Fruit fly (Drosophila melanogaster): ENCODE results near the gene Hmt-1.

Gene Hmt-1

dm6 chr3R:15827559-15827958 is 29.7 kb downstream of the Hmt-1 start (continued):
- TF ChIP-seq grau (tag; optimal IDR thresholded peaks at IDR 0.05) (peak; percentile 31), Bgb (GFP tag; IDR thresholded peaks at IDR 0.05; ENCODE audit: partially characterized antibody) (no peak), lab (GFP tag; optimal IDR thresholded peaks at IDR 0.05) (peak; percentile 18), prd (optimal IDR thresholded peaks at IDR 0.05) (no peak), prd (GFP tag; IDR thresholded peaks at IDR 0.05) (peak; percentile 30; the same call in 1 of the 3 replicates), CG17359 (tag; optimal IDR thresholded peaks at IDR 0.05) (no peak), CrebB (tag; optimal IDR thresholded peaks at IDR 0.05) (no peak), bab2 (GFP tag; optimal IDR thresholded peaks at IDR 0.05) (peak; percentile 19), CG2116 (GFP tag; optimal IDR thresholded peaks at IDR 0.05) (no peak), H2.0 (GFP tag; IDR thresholded peaks at IDR 0.05) (no peak), phol (tag; optimal IDR thresholded peaks at IDR 0.05) (peak; percentile 27), vfl (GFP tag; optimal IDR thresholded peaks at IDR 0.05) (no peak), CG7357 (GFP tag; IDR thresholded peaks at IDR 0.05) (peak; percentile 18; the same call in 1 of the 3 replicates), Sox102F (GFP tag; optimal IDR thresholded peaks at IDR 0.05) (peak; percentile 51), HmgZ (tag; optimal IDR thresholded peaks at IDR 0.05) (no peak), lmd (GFP tag; IDR thresholded peaks at IDR 0.05) (peak; percentile 30), lbe (GFP tag; optimal IDR thresholded peaks at IDR 0.05) (peak; percentile 31), CG13424 (tag; optimal IDR thresholded peaks at IDR 0.05) (peak; percentile 55), CG6689 (GFP tag; IDR thresholded peaks at IDR 0.05) (peak; percentile 24; the same call in 1 of the 2 replicates), Meics (GFP tag; optimal IDR thresholded peaks at IDR 0.05) (no peak), Hr78 (GFP tag; optimal IDR thresholded peaks at IDR 0.05) (peak in 1 of 2 experiments; percentile 22), so (GFP tag; IDR thresholded peaks at IDR 0.05) (no peak), klu (GFP tag; IDR thresholded peaks at IDR 0.05) (no peak), Camta (GFP tag; optimal IDR thresholded peaks at IDR 0.05) (peak; percentile 16), Med (GFP tag) (no peak), nmo (GFP tag; optimal IDR thresholded peaks at IDR 0.05) (peak; percentile 63), zfh1 (GFP tag; IDR thresholded peaks at IDR 0.05) (peak; percentile 46; the same call in 1 of the 3 replicates), CG6683 (GFP tag; optimal IDR thresholded peaks at IDR 0.05) (no peak), sens (GFP tag) (peak; percentile 29), gcm (GFP tag; optimal IDR thresholded peaks at IDR 0.05) (no peak)

- TF ChIP-seq Awh (GFP tag; IDR thresholded peaks at IDR 0.05), result no peak
- no peak for TF ChIP-seq CG18619 (GFP tag; optimal IDR thresholded peaks at IDR 0.05)
- TF ChIP-seq CG13296 (GFP tag; optimal IDR thresholded peaks at IDR 0.05), result no peak
- no peak for TF ChIP-seq mam (GFP tag; optimal IDR thresholded peaks at IDR 0.05)
- no peak for TF ChIP-seq CG7987 (GFP tag; optimal IDR thresholded peaks at IDR 0.05)
- no peak for TF ChIP-seq CG9817 (tag; optimal IDR thresholded peaks at IDR 0.05)
- TF ChIP-seq CG11456 (GFP tag; IDR thresholded peaks at IDR 0.05), result 0 out of 3 replicates have a peak, but pooled peaks have one; percentile 58
- TF ChIP-seq CG11695 (GFP tag; IDR thresholded peaks at IDR 0.05), result no peak
- no peak for TF ChIP-seq crol (GFP tag; IDR thresholded peaks at IDR 0.05)
- TF ChIP-seq NFAT (GFP tag; IDR thresholded peaks at IDR 0.05), result no peak
- TF ChIP-seq Elba2 (GFP tag; optimal IDR thresholded peaks at IDR 0.05), result no peak
- TF ChIP-seq stc (GFP tag; IDR thresholded peaks at IDR 0.05), result 0 out of 2 replicates have a peak, but pooled peaks have one; percentile 23
- TF ChIP-seq CG4617 (GFP tag; optimal IDR thresholded peaks at IDR 0.05; ENCODE audit: borderline replicate concordance), result no peak
- no peak for TF ChIP-seq Ravus (GFP tag; IDR thresholded peaks at IDR 0.05)
- peak; percentile 68 for TF ChIP-seq sr (GFP tag; IDR thresholded peaks at IDR 0.05)
- peak; percentile 12 for TF ChIP-seq Jarid2 (GFP tag; optimal IDR thresholded peaks at IDR 0.05)
- TF ChIP-seq en (GFP tag; optimal IDR thresholded peaks at IDR 0.05), result no peak
- TF ChIP-seq pho (GFP tag; optimal IDR thresholded peaks at IDR 0.05), result no peak
- peak; percentile 66 for TF ChIP-seq nom (GFP tag; optimal IDR thresholded peaks at IDR 0.05)
- 0 out of 2 replicates have a peak, but pooled peaks have one; percentile 22 for TF ChIP-seq ara (GFP tag; IDR thresholded peaks at IDR 0.05)
- TF ChIP-seq Med (GFP tag), result no peak
- no peak for TF ChIP-seq bsh (GFP tag; optimal IDR thresholded peaks at IDR 0.05)
- no peak for TF ChIP-seq hbn (GFP tag; IDR thresholded peaks at IDR 0.05; ENCODE audit: partially characterized antibody)
Measured at dm6 chr3R:15825521-15825920, 31.7 kb downstream of the Hmt-1 start, which contains the start of gene CG4576. Gene CG4576 (plus strand): TSS chr3R:15825747.
